Fruit fly (Drosophila melanogaster) S2 (cell line): ENCODE results near the gene APP-BP1.

Source experiments
- CG8478 ChIP-seq: fragments of >200 bp; optimal IDR thresholded peaks from 2 replicates; lab custom pipeline; 2018
- CTCF ChIP-seq, 2 experiments: fragments of >200 bp; optimal IDR thresholded peaks; 2 replicates each; lab custom pipeline; 2018

APP-BP1 gene

dm6 chr3L:11097982-11098663 is at the start of gene APP-BP1, which contains the start of gene Irbp18:
APP-BP1 (plus strand) TSS chr3L:11098412.
Irbp18 (minus strand) TSS chr3L:11098186.
- TF ChIP-seq CTCF (optimal IDR thresholded peaks at IDR 0.05; lab: Kevin White, UChicago) (no peak), CG8478 (lab: Kevin White, UChicago) (no peak)

DNA sequence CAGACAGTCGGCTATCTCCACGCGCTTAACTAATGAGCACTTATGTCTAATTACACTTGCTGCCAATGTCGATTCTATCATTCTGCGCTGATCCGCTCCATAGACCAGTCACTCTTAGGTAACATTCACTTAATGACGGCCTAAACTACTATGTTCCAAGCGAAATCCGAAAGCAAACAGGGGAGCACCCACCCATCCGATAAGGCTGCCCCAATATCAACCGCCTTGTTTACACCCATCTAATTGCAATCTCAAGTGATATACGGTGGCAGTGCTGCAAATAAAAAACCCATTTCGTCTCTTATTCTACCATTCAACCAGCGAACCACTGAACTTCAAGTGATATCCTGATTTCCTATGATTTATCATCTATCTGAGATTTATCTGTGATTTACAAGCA is 48.8 kb upstream of the APP-BP1 start:
- TF ChIP-seq CG8478 (lab: Kevin White, UChicago) (no peak), CTCF (optimal IDR thresholded peaks at IDR 0.05; lab: Kevin White, UChicago) (no peak)

DNA sequence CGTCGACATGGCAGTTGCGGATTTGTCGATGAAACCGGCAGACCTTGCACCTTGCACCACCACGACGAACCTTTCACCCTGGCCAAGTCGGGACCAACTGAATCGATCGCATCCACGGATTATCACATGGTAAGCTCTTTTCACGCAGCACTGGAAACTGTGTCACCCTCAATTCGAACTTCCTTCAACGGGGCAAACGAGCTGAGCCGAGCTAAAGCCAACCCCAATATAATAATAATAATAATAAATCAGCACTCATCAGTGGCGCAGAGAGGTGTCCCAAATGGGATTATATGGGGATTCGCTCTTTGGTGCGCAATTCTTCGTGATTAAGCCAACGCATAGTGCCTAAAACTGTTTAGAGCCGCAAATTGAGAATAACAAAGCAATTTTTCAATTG is 46.9 kb upstream of the APP-BP1 start, which contains the start of gene CG43693:
Gene CG43693, minus strand, starts transcription at position 101 of the 400 bp plus-strand sequence.
- TF ChIP-seq CTCF (optimal IDR thresholded peaks at IDR 0.05; lab: Kevin White, UChicago) (no peak), CG8478 (lab: Kevin White, UChicago) (no peak)

DNA sequence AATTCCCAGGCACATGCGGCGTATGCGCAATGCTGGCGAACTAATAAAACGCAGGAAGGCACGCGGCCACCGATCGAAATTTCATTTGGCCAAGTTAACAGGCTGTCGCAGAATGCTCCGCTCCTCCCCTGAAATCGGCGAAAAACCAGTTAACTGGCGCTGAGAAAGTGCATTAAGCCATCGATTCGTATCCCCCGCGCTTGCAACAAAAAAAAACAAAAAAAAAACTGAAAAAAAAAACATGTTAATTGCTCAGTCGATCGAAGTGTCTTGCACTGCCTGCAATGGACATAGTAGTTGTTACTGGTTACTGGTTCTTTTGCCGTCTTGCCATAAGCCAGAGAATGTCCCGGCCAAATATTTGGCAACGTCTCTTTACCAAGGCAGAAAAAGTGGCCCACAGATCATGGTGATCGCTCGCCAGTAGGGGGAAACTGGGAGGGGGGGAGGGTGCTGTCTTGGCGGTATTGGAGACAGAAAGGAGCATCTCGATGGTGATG is 45.4 kb upstream of the APP-BP1 start:
- TF ChIP-seq CG8478 (lab: Kevin White, UChicago) (no peak), CTCF (optimal IDR thresholded peaks at IDR 0.05; lab: Kevin White, UChicago) (no peak)

dm6 chr3L:11053843-11054242 is 44.4 kb upstream of the APP-BP1 start, which contains the start of gene CG7888:
CG7888 (plus strand) TSS chr3L:11054035.
- TF ChIP-seq CTCF (optimal IDR thresholded peaks at IDR 0.05; lab: Kevin White, UChicago) (no peak), CG8478 (lab: Kevin White, UChicago) (no peak)

dm6 chr3L:11061200-11061599 is 37.0 kb upstream of the APP-BP1 start, which contains the start of the genes CG6321 and Blos2:
CG6321 (minus strand) TSS chr3L:11061224.
Blos2 (plus strand) TSS chr3L:11061571.
- no peak for TF ChIP-seq CTCF (optimal IDR thresholded peaks at IDR 0.05; lab: Kevin White, UChicago)
- no peak for TF ChIP-seq CG8478 (lab: Kevin White, UChicago)

DNA sequence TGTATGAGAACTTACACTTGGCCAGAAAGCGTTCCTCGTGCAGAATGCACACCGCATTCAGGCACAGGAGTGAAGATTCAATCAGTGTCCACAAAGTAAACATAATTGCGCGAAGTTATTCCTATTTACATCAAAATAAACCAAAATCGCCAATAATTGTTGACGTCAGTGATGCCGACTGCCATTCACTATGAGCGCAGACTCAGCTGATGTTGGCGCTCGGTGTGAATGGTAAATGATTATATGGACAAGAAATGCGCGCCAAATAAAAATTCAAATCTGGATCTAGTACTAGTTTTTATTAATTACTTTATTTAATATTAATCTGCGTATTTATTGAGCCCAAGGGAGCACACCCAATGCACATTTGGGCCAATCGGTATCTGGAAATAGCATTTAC is 35.8 kb upstream of the APP-BP1 start, which contains the start of gene CG32069:
Gene CG32069, minus strand, starts transcription at position 174 of the 400 bp plus-strand sequence.
- TF ChIP-seq CTCF (optimal IDR thresholded peaks at IDR 0.05; lab: Kevin White, UChicago) (no peak), CG8478 (lab: Kevin White, UChicago) (no peak)

- no peak for TF ChIP-seq CTCF (optimal IDR thresholded peaks at IDR 0.05; lab: Kevin White, UChicago)
These were observed 33.5 kb upstream of the APP-BP1 start, which contains the start of the genes CG32075, CG45101 and SuUR for dm6 chr3L:11064689-11065088. CG32075 (minus strand) TSS chr3L:11064941. CG45101 (plus strand) TSS chr3L:11064991. SuUR (plus strand) TSS chr3L:11064991.

DNA sequence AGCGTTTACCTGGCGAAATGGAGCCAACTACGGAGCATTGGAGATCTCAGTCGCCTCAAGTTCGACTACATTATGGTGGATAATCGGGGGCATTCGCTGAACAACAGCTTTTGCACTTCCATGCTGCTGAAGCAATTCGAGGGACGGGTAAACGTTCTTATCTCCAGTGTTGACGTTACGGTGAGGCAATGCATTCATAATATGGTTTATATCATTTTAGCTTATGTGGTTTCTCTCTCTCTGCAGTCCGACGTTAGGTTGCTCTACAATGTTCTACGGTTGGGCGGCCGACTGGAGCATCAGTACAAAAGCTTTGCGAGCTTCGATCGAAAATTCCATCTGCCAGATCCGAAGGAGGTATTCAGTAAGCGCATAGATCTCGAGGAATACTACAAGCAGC is 32.4 kb upstream of the APP-BP1 start:
- TF ChIP-seq CTCF (optimal IDR thresholded peaks at IDR 0.05; lab: Kevin White, UChicago) (no peak), CG8478 (lab: Kevin White, UChicago) (no peak)

- no peak for TF ChIP-seq CG8478 (lab: Kevin White, UChicago)
- no peak for TF ChIP-seq CTCF (optimal IDR thresholded peaks at IDR 0.05; lab: Kevin White, UChicago)
These were observed 28.4 kb upstream of the APP-BP1 start, which contains the start of gene CG6310 for dm6 chr3L:11069764-11070163. CG6310 (minus strand) TSS chr3L:11069864.

DNA sequence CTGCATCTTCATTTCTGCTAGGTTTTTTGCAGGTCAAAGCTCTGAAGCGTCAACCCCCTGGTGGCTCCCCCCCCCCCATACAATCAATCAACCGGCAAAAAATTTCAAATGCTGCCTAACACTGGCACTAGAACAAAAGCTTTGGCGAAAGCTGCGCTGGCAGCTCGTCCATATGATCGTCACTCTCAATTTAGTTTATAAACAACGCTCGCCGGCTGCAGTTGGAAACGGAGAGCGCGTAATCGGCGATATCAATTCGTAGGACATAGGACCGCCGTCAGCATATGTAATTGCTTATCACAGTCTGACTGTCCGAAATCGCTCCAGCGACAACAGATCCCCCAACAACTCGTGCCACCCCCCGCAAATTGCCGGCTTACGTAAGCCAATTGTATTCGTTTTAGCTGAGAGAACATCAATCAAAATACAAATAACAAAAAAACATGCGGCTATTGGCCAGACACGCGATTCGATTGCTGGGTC is 27.8 kb upstream of the APP-BP1 start, which contains the start of gene Mocs1:
Gene Mocs1, plus strand, starts transcription at position 155 of the 483 bp plus-strand sequence.
- TF ChIP-seq CG8478 (lab: Kevin White, UChicago) (no peak), CTCF (optimal IDR thresholded peaks at IDR 0.05; lab: Kevin White, UChicago) (no peak)

dm6 chr3L:11071057-11071456 is 27.2 kb upstream of the APP-BP1 start:
- TF ChIP-seq CTCF (optimal IDR thresholded peaks at IDR 0.05; lab: Kevin White, UChicago) = no peak
- TF ChIP-seq CG8478 (lab: Kevin White, UChicago) = no peak

DNA sequence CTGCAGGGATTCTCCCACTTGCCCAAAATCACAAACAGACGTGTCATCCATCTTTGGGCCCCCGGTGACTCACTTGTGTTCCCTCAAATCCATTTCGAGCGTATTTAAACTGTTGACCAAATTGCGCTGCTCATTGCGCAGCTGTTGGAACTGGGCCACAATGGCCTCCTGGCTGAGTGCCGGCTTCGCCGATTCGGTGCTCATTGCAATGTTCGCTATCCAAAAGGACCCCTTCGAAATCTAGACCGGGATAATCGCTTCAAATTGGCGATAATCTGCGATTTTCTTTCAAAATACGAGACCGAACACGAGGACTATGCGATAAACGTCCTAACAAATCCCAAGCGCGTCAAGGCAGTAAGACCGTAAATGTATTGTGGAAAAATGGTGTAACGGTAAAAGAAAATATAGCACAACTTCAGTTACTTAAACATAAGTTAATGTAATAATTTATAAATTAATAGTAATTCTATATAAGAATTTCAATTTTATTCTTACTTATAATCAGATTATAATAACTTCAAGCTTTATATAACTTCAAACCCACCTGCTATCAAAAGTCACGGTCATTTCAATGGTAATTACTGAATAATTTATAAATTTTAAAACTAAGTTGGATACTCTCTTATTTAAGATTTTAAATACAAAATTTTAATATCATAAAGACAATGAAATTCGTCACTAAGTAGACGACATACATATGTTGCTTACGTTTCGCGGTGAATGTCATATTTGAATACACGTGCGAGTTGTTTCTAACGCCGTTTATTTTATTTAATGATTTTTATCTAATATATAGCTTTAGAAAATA is 24.0 kb upstream of the APP-BP1 start, which contains the start of the genes Pfdn2 and Noc1:
Gene Pfdn2, minus strand, starts transcription at position 346 of the 811 bp plus-strand sequence.
Gene Noc1, plus strand, starts transcription at position 727 of the 811 bp plus-strand sequence.
- TF ChIP-seq CTCF (optimal IDR thresholded peaks at IDR 0.05; lab: Kevin White, UChicago) (no peak), CG8478 (lab: Kevin White, UChicago) (no peak)

- TF ChIP-seq CG8478 (lab: Kevin White, UChicago) (no peak), CTCF (optimal IDR thresholded peaks at IDR 0.05; lab: Kevin White, UChicago) (no peak)
These were observed 14.6 kb upstream of the APP-BP1 start for dm6 chr3L:11083605-11084004.
